Fruit fly (Drosophila melanogaster) whole organism: ENCODE data around the gene CG45002.

ENCODE experiments used
- psq ChIP-seq: fragments of >200 bp; optimal IDR thresholded peaks from 2 replicates; lab custom pipeline; 2017
- usp ChIP-seq: fragments of >200 bp; optimal IDR thresholded peaks from 2 replicates; lab custom pipeline; 2017; ENCODE audit warnings: missing biosample characterization, missing genetic modification characterization, mixed read lengths

DNA sequence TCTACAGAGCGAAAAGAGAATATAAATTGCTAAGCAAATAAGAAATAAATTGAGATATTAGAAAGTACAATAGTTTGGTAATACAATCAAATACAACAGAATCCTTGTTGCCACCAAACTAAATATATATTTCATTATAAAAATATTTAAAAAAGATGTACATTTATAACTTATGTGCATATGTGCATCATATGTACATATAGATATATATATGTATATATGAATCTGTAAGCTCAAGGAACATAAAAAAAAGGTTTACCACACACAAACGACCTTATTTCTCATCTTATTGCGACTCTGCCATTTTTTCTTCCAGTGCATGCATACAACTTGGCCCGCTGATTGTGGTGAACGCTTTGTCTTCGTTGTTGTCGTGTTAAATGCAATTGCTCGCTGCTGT lies 46.8 kb upstream of the CG45002 start:
- TF ChIP-seq psq = no peak
- TF ChIP-seq usp (GFP tag; lab: Kevin White, UChicago) = no peak
